Fruit fly (Drosophila melanogaster) whole organism: ENCODE measurements around the gene CG11076.

Experiments used
- CG8478 ChIP-seq: fragments of >200 bp; optimal IDR thresholded peaks from 2 replicates; lab custom pipeline; 2018; ENCODE audit warnings: inconsistent platforms
- Dll ChIP-seq: fragments of >200 bp; optimal IDR thresholded peaks from 2 replicates; lab custom pipeline; 2017
- EcR ChIP-seq, 2 experiments: fragments of >200 bp; optimal IDR thresholded peaks; 2 replicates each; lab custom pipeline; 2017; ENCODE audit warnings: missing biosample characterization in 2 of 2, missing genetic modification characterization in 2 of 2, missing genetic modification reagents in 2 of 2
- pan ChIP-seq: fragments of >200 bp; optimal IDR thresholded peaks from 2 replicates; lab custom pipeline; 2017
- psq ChIP-seq: fragments of >200 bp; optimal IDR thresholded peaks from 2 replicates; lab custom pipeline; 2017
- usp ChIP-seq: fragments of >200 bp; optimal IDR thresholded peaks from 2 replicates; lab custom pipeline; 2017; ENCODE audit warnings: missing biosample characterization, missing genetic modification characterization, mixed read lengths

CG11076 gene

dm6 chr4:981157-981556, 50.4 kb downstream of the CG11076 start:
- TF ChIP-seq Dll (lab: Kevin White, UChicago) (no peak), usp (GFP tag; lab: Kevin White, UChicago) (no peak), EcR (GFP tag; optimal IDR thresholded peaks at IDR 0.05; lab: Kevin White, UChicago) (no peak), psq (no peak), CG8478 (lab: Kevin White, UChicago) (no peak), pan (no peak)

dm6 chr4:980475-980856, 51.1 kb downstream of the CG11076 start:
- TF ChIP-seq CG8478 (lab: Kevin White, UChicago) (no peak), pan (no peak), psq (no peak), usp (GFP tag; lab: Kevin White, UChicago) (no peak), Dll (lab: Kevin White, UChicago) (no peak), EcR (GFP tag; optimal IDR thresholded peaks at IDR 0.05; lab: Kevin White, UChicago) (no peak)
